Fruit fly (Drosophila melanogaster): ENCODE data around the gene ORMDL.

Gene ORMDL

DNA sequence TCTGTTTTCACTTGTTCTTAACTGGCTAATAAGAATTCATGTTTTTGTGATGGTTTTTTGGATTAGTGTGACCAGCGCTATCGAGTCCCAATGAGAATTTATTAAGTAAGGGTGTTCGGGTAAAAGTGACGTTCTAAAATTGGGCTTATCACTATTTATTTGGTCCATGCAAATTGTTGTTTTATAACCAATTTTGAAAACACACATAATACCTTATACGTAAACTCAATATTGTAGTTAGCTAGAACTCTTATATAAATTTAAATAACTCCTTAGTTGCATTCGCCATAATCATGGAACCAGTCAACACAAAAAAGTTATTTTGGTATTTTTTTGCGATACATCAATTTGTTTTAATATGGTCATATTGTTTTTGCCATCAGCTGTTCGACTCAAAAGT is 44.6 kb downstream of the ORMDL start, which contains the start of the genes Als2 and CG11248 (continued):
- TF ChIP-seq prd (optimal IDR thresholded peaks at IDR 0.05) (no peak), prd (GFP tag; IDR thresholded peaks at IDR 0.05) (peak; percentile 84), sob (GFP tag; IDR thresholded peaks at IDR 0.05) (peak; percentile 74), CG11723 (GFP tag; optimal IDR thresholded peaks at IDR 0.05) (peak; percentile 27), Awh (GFP tag; IDR thresholded peaks at IDR 0.05) (0 out of 2 replicates have a peak, but pooled peaks have one; percentile 18), CG17328 (GFP tag; IDR thresholded peaks at IDR 0.05) (peak; percentile 45; the same call in 1 of the 2 replicates), CG4820 (GFP tag; optimal IDR thresholded peaks at IDR 0.05) (peak; percentile 68), stwl (tag; optimal IDR thresholded peaks at IDR 0.05) (peak; percentile 82), CG12659 (GFP tag; optimal IDR thresholded peaks at IDR 0.05) (peak; percentile 79), Stat92E (GFP tag; optimal IDR thresholded peaks at IDR 0.05) (no peak), CG14710 (tag; optimal IDR thresholded peaks at IDR 0.05) (peak; percentile 88), so (GFP tag; IDR thresholded peaks at IDR 0.05) (no peak), fru (optimal IDR thresholded peaks at IDR 0.05) (no peak), sug (tag; optimal IDR thresholded peaks at IDR 0.05) (no peak), Lim3 (GFP tag; IDR thresholded peaks at IDR 0.05) (no peak), Vsx1 (GFP tag; optimal IDR thresholded peaks at IDR 0.05) (no peak), crol (GFP tag; IDR thresholded peaks at IDR 0.05) (no peak), onecut (GFP tag; IDR thresholded peaks at IDR 0.05) (no peak), kay (GFP tag; optimal IDR thresholded peaks at IDR 0.05) (peak; percentile 49), vvl (GFP tag; IDR thresholded peaks at IDR 0.05) (peak; percentile 64), CG8478 (optimal IDR thresholded peaks at IDR 0.05) (no peak), knrl (GFP tag; IDR thresholded peaks at IDR 0.05; ENCODE audit: partially characterized antibody) (no peak), nmo (GFP tag; optimal IDR thresholded peaks at IDR 0.05) (peak; percentile 90), tna (GFP tag; IDR thresholded peaks at IDR 0.05; ENCODE audit: partially characterized antibody) (no peak), CG10147 (GFP tag; optimal IDR thresholded peaks at IDR 0.05) (no peak), GATAe (GFP tag; conservative IDR thresholded peaks at IDR 0.05) (no peak), az2 (GFP tag; optimal IDR thresholded peaks at IDR 0.05) (peak; percentile 77), tgo (GFP tag; IDR thresholded peaks at IDR 0.05) (peak; percentile 66), CG10979 (tag; optimal IDR thresholded peaks at IDR 0.05) (peak; percentile 69), CG17361 (GFP tag; IDR thresholded peaks at IDR 0.05) (no peak; the same call in 1 of the 3 replicates), ato (GFP tag; IDR thresholded peaks at IDR 0.05; ENCODE audit: partially characterized antibody) (no peak), HLH54F (GFP tag; optimal IDR thresholded peaks at IDR 0.05) (peak; percentile 79), CG16779 (GFP tag; IDR thresholded peaks at IDR 0.05) (no peak), klu (GFP tag; IDR thresholded peaks at IDR 0.05) (peak; percentile 20; the same call in 1 of the 2 replicates), pfk (GFP tag; optimal IDR thresholded peaks at IDR 0.05) (no peak), Doc2 (GFP tag; IDR thresholded peaks at IDR 0.05) (no peak), Eip74EF (GFP tag; optimal IDR thresholded peaks at IDR 0.05) (no peak), ewg (GFP tag; optimal IDR thresholded peaks at IDR 0.05) (peak; percentile 52), CG12236 (GFP tag; optimal IDR thresholded peaks at IDR 0.05) (peak; percentile 21), CG4854 (GFP tag; optimal IDR thresholded peaks at IDR 0.05) (no peak), CG13894 (tag; optimal IDR thresholded peaks at IDR 0.05) (no peak), Dbx (GFP tag; IDR thresholded peaks at IDR 0.05) (peak; percentile 70), CG17829 (tag; optimal IDR thresholded peaks at IDR 0.05) (peak; percentile 86), CG14014 (GFP tag; IDR thresholded peaks at IDR 0.05) (peak; percentile 44; the same call in 1 of the 2 replicates), fd102C (GFP tag; optimal IDR thresholded peaks at IDR 0.05) (no peak), Med (GFP tag) (no peak), NFAT (GFP tag; IDR thresholded peaks at IDR 0.05) (peak; percentile 50), dmrt99B (tag; optimal IDR thresholded peaks at IDR 0.05) (no peak), CG2199 (GFP tag; IDR thresholded peaks at IDR 0.05) (0 out of 3 replicates have a peak, but pooled peaks have one; percentile 14), dan (GFP tag; IDR thresholded peaks at IDR 0.05) (no peak), CG7372 (GFP tag; IDR thresholded peaks at IDR 0.05) (peak; percentile 68), CG30020 (tag; optimal IDR thresholded peaks at IDR 0.05) (peak; percentile 84)

Data from whole organism, embryonic.